Worm (Caenorhabditis elegans) whole organism, L1 larva: ENCODE measurements around the gene rbc-1.
A peak's percentile ranks its signal among the peaks of the same experiment; 100 is the strongest.

ENCODE experiments used
- C04F5.9 ChIP-seq: sonication (generic microtip); optimal IDR thresholded peaks from 2 replicates; lab custom pipeline; 2016; ENCODE audit warnings: missing genetic modification characterization, missing compliant biosample characterization
- C34B4.2 ChIP-seq: sonication (generic microtip); optimal IDR thresholded peaks from 2 replicates; lab custom pipeline; 2017; ENCODE audit warnings: mild to moderate bottlenecking, missing genetic modification characterization, missing compliant biosample characterization
- F16B12.6 ChIP-seq: fragments of 150-350 bp; optimal IDR thresholded peaks from 2 replicates; lab custom pipeline; 2014; ENCODE audit warnings: missing biosample characterization, missing genetic modification characterization
- Y116A8C.19 ChIP-seq: sonication (generic microtip); optimal IDR thresholded peaks from 2 replicates; lab custom pipeline; 2016; ENCODE audit warnings: missing compliant biosample characterization, missing genetic modification characterization, borderline replicate concordance
- aha-1 ChIP-seq: fragments of 150-350 bp; optimal IDR thresholded peaks from 2 replicates; lab custom pipeline; 2014; ENCODE audit warnings: missing biosample characterization, missing genetic modification characterization
- alr-1 ChIP-seq: fragments of 200-800 bp; sonication (Bioruptor generic); optimal IDR thresholded peaks from 2 replicates; lab custom pipeline; 2018; ENCODE audit warnings: borderline replicate concordance, mild to moderate bottlenecking, missing genetic modification characterization, missing compliant biosample characterization
- blmp-1 ChIP-seq: fragments of 150-350 bp; optimal IDR thresholded peaks from 2 replicates; lab custom pipeline; 2014; ENCODE audit warnings: missing biosample characterization, missing genetic modification characterization
- ceh-82 ChIP-seq, 3 experiments: fragments of 150-350 bp in 1 of 3; sonication (generic microtip) in 2 of 3; optimal IDR thresholded peaks; 2 replicates each; lab custom pipeline; 2014 to 2017; ENCODE audit warnings: missing biosample characterization in 3 of 3, missing genetic modification characterization in 3 of 3
- ceh-90 ChIP-seq: sonication (generic microtip); optimal IDR thresholded peaks from 2 replicates; lab custom pipeline; 2016; ENCODE audit warnings: missing genetic modification characterization, missing compliant biosample characterization
- ces-1 ChIP-seq: fragments of 150-350 bp; optimal IDR thresholded peaks from 2 replicates; lab custom pipeline; 2014; ENCODE audit warnings: missing biosample characterization, missing genetic modification reagents, missing genetic modification characterization
- dpl-1 ChIP-seq, 3 experiments: fragments of 150-350 bp in 2 of 3; sonication (generic microtip) in 1 of 3; optimal IDR thresholded peaks; 2 replicates each; lab custom pipeline; 2014 to 2017; ENCODE audit warnings: missing biosample characterization in 3 of 3, missing genetic modification characterization in 3 of 3, missing genetic modification reagents in 3 of 3
- dsc-1 ChIP-seq: sonication (generic microtip); optimal IDR thresholded peaks from 2 replicates; lab custom pipeline; 2016; ENCODE audit warnings: mild to moderate bottlenecking, missing genetic modification characterization, missing compliant biosample characterization
- efl-1 ChIP-seq, 4 experiments: fragments of 150-350 bp; optimal IDR thresholded peaks in 3 of 4; peaks in 1 of 4; 1 replicate in 1 of 4; 2 replicates in 3 of 4; lab custom pipeline; 2014; ENCODE audit warnings: missing biosample characterization in 2 of 4, missing genetic modification characterization in 2 of 4, missing genetic modification reagents in 2 of 4
- efl-3 ChIP-seq: fragments of 200-800 bp; sonication (Bioruptor generic); optimal IDR thresholded peaks from 2 replicates; lab custom pipeline; 2018; ENCODE audit warnings: mild to moderate bottlenecking, missing genetic modification characterization, missing compliant biosample characterization
- egl-27 ChIP-seq, 2 experiments: fragments of 150-350 bp in 1 of 2; sonication (generic microtip); optimal IDR thresholded peaks; 3 replicates each; lab custom pipeline; 2017 to 2018; ENCODE audit warnings: missing biosample characterization in 2 of 2, missing genetic modification characterization in 2 of 2, missing genetic modification reagents in 2 of 2
- elt-3 ChIP-seq, 6 experiments: fragments of 150-350 bp in 1 of 6; sonication (generic microtip); optimal IDR thresholded peaks; 2 replicates each; lab custom pipeline; 2017 to 2018; ENCODE audit warnings: missing biosample characterization in 6 of 6, missing genetic modification characterization in 6 of 6, inconsistent platforms in 1 of 6
- fkh-10 ChIP-seq: sonication (generic microtip); optimal IDR thresholded peaks from 2 replicates; lab custom pipeline; 2017; ENCODE audit warnings: missing biosample characterization, missing genetic modification reagents, missing genetic modification characterization
- fkh-8 ChIP-seq: sonication (generic microtip); optimal IDR thresholded peaks from 2 replicates; lab custom pipeline; 2016; ENCODE audit warnings: mild to moderate bottlenecking, missing genetic modification characterization, missing compliant biosample characterization
- fos-1 ChIP-seq: fragments of 150-350 bp; optimal IDR thresholded peaks from 2 replicates; lab custom pipeline; 2014; ENCODE audit warnings: missing biosample characterization, missing genetic modification characterization
- grh-1 ChIP-seq: fragments of 200-800 bp; sonication (Bioruptor generic); IDR thresholded peaks from 2 replicates; pipeline ENCODE4 v1.3.6; 2022; ENCODE audit warnings: missing genetic modification reagents, missing genetic modification characterization, missing compliant biosample characterization
- hlh-17 ChIP-seq: fragments of 200-800 bp; sonication (Bioruptor generic); optimal IDR thresholded peaks from 2 replicates; lab custom pipeline; 2018; ENCODE audit warnings: missing genetic modification characterization, mild to moderate bottlenecking, missing compliant biosample characterization, moderate library complexity, borderline replicate concordance
- hlh-4 ChIP-seq: sonication (generic microtip); optimal IDR thresholded peaks from 2 replicates; lab custom pipeline; 2016; ENCODE audit warnings: mild to moderate bottlenecking, missing genetic modification characterization, missing compliant biosample characterization
- hpl-2 ChIP-seq: fragments of 150-350 bp; optimal IDR thresholded peaks from 2 replicates; lab custom pipeline; 2014; ENCODE audit warnings: missing biosample characterization, missing genetic modification reagents, missing genetic modification characterization
- jun-1 ChIP-seq: fragments of 150-350 bp; optimal IDR thresholded peaks from 2 replicates; lab custom pipeline; 2014; ENCODE audit warnings: missing biosample characterization, missing genetic modification reagents, missing genetic modification characterization
- lin-13 ChIP-seq: fragments of 150-350 bp; optimal IDR thresholded peaks from 2 replicates; lab custom pipeline; 2014; ENCODE audit warnings: missing biosample characterization, missing genetic modification reagents, missing genetic modification characterization
- lin-14 ChIP-seq: fragments of 200-800 bp; sonication (Bioruptor generic); optimal IDR thresholded peaks from 2 replicates; lab custom pipeline; 2018; ENCODE audit warnings: mild to moderate bottlenecking, missing genetic modification characterization, moderate library complexity, missing compliant biosample characterization
- lin-15B ChIP-seq: fragments of 150-350 bp; sonication (generic microtip); optimal IDR thresholded peaks from 3 replicates; lab custom pipeline; 2014; ENCODE audit warnings: missing biosample characterization, missing genetic modification characterization
- lin-39 ChIP-seq: fragments of 150-350 bp; optimal IDR thresholded peaks from 2 replicates; lab custom pipeline; 2014; ENCODE audit warnings: missing biosample characterization, missing genetic modification reagents, missing genetic modification characterization
- lir-3 ChIP-seq: sonication (generic microtip); optimal IDR thresholded peaks from 2 replicates; lab custom pipeline; 2016; ENCODE audit warnings: mild to moderate bottlenecking, missing genetic modification characterization, moderate library complexity, missing compliant biosample characterization; ENCODE audit not compliant: poor library complexity
- lsy-2 ChIP-seq, 2 experiments: fragments of 150-350 bp; optimal IDR thresholded peaks; 2 replicates each; lab custom pipeline; 2014; ENCODE audit warnings: missing biosample characterization in 2 of 2, missing genetic modification characterization in 2 of 2
- mep-1 ChIP-seq: fragments of 150-350 bp; optimal IDR thresholded peaks from 2 replicates; lab custom pipeline; 2014; ENCODE audit warnings: missing biosample characterization, missing genetic modification characterization
- nhr-11 ChIP-seq: fragments of 150-350 bp; optimal IDR thresholded peaks from 2 replicates; lab custom pipeline; 2014; ENCODE audit warnings: missing biosample characterization, missing genetic modification characterization
- nhr-20 ChIP-seq: sonication (generic microtip); optimal IDR thresholded peaks from 2 replicates; lab custom pipeline; 2016; ENCODE audit warnings: mild to moderate bottlenecking, missing genetic modification characterization, missing compliant biosample characterization
- nhr-28 ChIP-seq: fragments of 150-350 bp; optimal IDR thresholded peaks from 2 replicates; lab custom pipeline; 2014; ENCODE audit warnings: missing biosample characterization, missing genetic modification characterization
- nhr-77 ChIP-seq: fragments of 150-350 bp; optimal IDR thresholded peaks from 2 replicates; lab custom pipeline; 2014; ENCODE audit warnings: missing biosample characterization, missing genetic modification characterization
- nhr-85 ChIP-seq: sonication (generic microtip); peaks from one replicate; lab custom pipeline; 2016; ENCODE audit warnings: missing genetic modification characterization, inconsistent platforms, missing compliant biosample characterization
- pag-3 ChIP-seq: sonication (generic microtip); optimal IDR thresholded peaks from 2 replicates; lab custom pipeline; 2017; ENCODE audit warnings: missing genetic modification characterization, mild to moderate bottlenecking, missing compliant biosample characterization, antibody characterized with exemption, borderline replicate concordance; ENCODE audit not compliant: insufficient read depth
- pax-3 ChIP-seq: fragments of 200-800 bp; sonication (Bioruptor generic); optimal IDR thresholded peaks from 2 replicates; lab custom pipeline; 2018; ENCODE audit warnings: mild to moderate bottlenecking, missing genetic modification characterization, moderate library complexity, missing compliant biosample characterization
- pqm-1 ChIP-seq: sonication (generic microtip); optimal IDR thresholded peaks from 3 replicates; lab custom pipeline; 2017; ENCODE audit warnings: missing biosample characterization, missing genetic modification characterization
- rnt-1 ChIP-seq: sonication (generic microtip); optimal IDR thresholded peaks from 2 replicates; lab custom pipeline; 2016; ENCODE audit warnings: mild to moderate bottlenecking, missing genetic modification characterization, moderate library complexity, missing compliant biosample characterization
- snu-23 ChIP-seq: sonication (generic microtip); optimal IDR thresholded peaks from 2 replicates; lab custom pipeline; 2016; ENCODE audit warnings: missing genetic modification characterization, missing compliant biosample characterization
- tbx-2 ChIP-seq: sonication (generic microtip); optimal IDR thresholded peaks from 2 replicates; lab custom pipeline; 2016; ENCODE audit warnings: missing genetic modification characterization, missing compliant biosample characterization
- unc-130 ChIP-seq: fragments of 150-350 bp; optimal IDR thresholded peaks from 2 replicates; lab custom pipeline; 2017; ENCODE audit warnings: missing biosample characterization, missing genetic modification characterization, inconsistent platforms
- unc-30 ChIP-seq: sonication (generic microtip); optimal IDR thresholded peaks from 2 replicates; lab custom pipeline; 2017; ENCODE audit warnings: missing biosample characterization, missing genetic modification characterization
- unc-86 ChIP-seq: sonication (generic microtip); optimal IDR thresholded peaks from 2 replicates; lab custom pipeline; 2016; ENCODE audit warnings: missing genetic modification characterization, missing compliant biosample characterization
- unc-98 ChIP-seq: fragments of 200-800 bp; sonication (Bioruptor generic); IDR thresholded peaks from 2 replicates; pipeline ENCODE4 v1.3.6; 2022; ENCODE audit warnings: missing genetic modification characterization, missing compliant biosample characterization
- vab-15 ChIP-seq: sonication (generic microtip); optimal IDR thresholded peaks from 2 replicates; lab custom pipeline; 2017; ENCODE audit warnings: missing genotype, mild to moderate bottlenecking, missing genetic modification characterization, missing compliant biosample characterization
- zag-1 ChIP-seq: fragments of 150-350 bp; optimal IDR thresholded peaks from 2 replicates; lab custom pipeline; 2014; ENCODE audit warnings: missing biosample characterization, missing genetic modification characterization

The rbc-1 gene

DNA sequence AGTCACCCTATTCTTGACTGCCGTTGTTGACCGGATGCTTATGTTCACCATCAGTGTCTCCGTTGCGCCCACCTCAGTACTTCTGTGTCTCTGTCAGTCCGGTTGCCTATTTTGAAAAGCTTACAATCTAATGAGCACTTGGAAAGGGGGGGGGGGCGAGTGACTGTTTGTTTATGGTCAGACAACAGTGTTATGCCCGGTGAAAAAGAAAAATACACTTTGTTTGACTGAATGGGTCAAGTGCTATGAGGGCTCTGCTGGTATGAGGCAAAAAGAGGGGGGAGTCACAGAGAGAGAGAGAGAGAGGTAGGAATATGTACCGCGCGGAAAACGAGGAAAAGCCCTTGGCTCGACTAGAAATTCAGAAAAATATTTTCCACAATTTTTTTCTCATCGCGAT, 39.9 kb upstream of the rbc-1 start:
- no peak for TF ChIP-seq elt-3 (tag; optimal IDR thresholded peaks at IDR 0.05; lab: Kevin White, UChicago)
- no peak for TF ChIP-seq nhr-11 (tag; lab: Kevin White, UChicago)
- TF ChIP-seq C04F5.9 (tag; lab: Kevin White, UChicago): no peak
- no peak for TF ChIP-seq zag-1 (tag; lab: Kevin White, UChicago)
- TF ChIP-seq snu-23: no peak
- no peak for TF ChIP-seq nhr-28 (tag; lab: Kevin White, UChicago)
- TF ChIP-seq tbx-2 (tag; lab: Kevin White, UChicago): no peak
- no peak for TF ChIP-seq pax-3 (tag; lab: Kevin White, UChicago)
- TF ChIP-seq ces-1 (GFP tag; lab: Kevin White, UChicago): no peak
- TF ChIP-seq lin-39 (tag; lab: Kevin White, UChicago): no peak
- no peak for TF ChIP-seq unc-86 (tag; lab: Kevin White, UChicago)
- TF ChIP-seq Y116A8C.19 (tag; lab: Kevin White, UChicago): no peak
- no peak for TF ChIP-seq nhr-85 (tag; lab: Kevin White, UChicago)
- TF ChIP-seq lin-13: no peak
- TF ChIP-seq C34B4.2 (tag; lab: Kevin White, UChicago): no peak
- no peak for TF ChIP-seq blmp-1 (tag; lab: Kevin White, UChicago)
- no peak for TF ChIP-seq unc-98 (GFP tag; lab: Robert Waterston, UW)
- no peak for TF ChIP-seq lir-3 (tag; lab: Kevin White, UChicago)
- TF ChIP-seq unc-130 (tag; lab: Kevin White, UChicago): no peak

DNA sequence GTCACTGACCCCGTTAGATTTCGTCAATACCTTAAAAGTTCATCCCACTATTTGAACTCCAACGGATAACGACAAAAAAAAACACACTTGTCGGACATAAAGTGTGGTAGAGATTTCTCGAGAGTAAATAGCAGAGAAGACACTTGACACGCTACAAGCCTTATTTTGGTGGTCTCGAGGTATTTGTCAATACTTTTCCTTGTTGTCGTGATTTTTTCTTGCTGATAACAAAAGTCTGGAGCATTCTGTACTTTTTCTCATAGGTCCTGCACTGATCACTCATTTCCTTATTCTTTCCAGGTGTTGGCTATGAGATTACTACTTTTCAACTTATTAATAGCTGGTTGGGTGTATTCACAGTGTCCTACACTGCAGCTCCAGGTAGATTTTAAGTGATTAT, 38.8 kb upstream of the rbc-1 start, which contains the start of gene lron-1:
TSS of gene lron-1 (plus strand) at position 301 of the 400 bp plus-strand sequence.
- TF ChIP-seq jun-1 (no peak), fkh-10 (GFP tag; lab: Kevin White, UChicago) (no peak), alr-1 (no peak), F16B12.6 (tag; lab: Kevin White, UChicago) (no peak)

DNA sequence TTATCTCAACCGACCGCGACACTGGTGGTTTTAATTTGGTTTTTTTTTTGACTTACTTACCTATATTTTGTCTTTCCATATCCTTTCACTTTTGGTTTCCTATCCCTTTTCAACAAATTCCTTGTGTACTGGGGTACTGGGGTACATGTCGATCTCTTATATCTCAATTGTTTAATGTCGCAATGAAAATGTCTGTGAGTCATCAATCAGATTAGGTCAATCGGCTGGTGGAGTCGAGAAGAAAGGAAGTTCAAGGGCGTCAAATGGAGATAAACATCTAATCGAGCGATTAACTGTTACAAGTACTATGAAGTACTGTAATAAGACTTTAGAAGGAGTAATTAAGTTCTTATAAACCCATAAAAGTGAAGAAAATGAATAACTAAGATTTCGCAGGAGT, 35.3 kb upstream of the rbc-1 start:
- peak; percentile 37 for TF ChIP-seq nhr-20 (tag; lab: Kevin White, UChicago)
- no peak for TF ChIP-seq hlh-17 (GFP tag; lab: Kevin White, UChicago)
- TF ChIP-seq snu-23: peak; percentile 9
- TF ChIP-seq fos-1 (tag; lab: Kevin White, UChicago): no peak
- TF ChIP-seq vab-15 (tag; lab: Kevin White, UChicago): no peak
- no peak for TF ChIP-seq hpl-2 (GFP tag; lab: Kevin White, UChicago)
- TF ChIP-seq dpl-1 (GFP tag; optimal IDR thresholded peaks at IDR 0.05; lab: Kevin White, UChicago): no peak
- no peak for TF ChIP-seq aha-1 (tag; lab: Kevin White, UChicago)
- TF ChIP-seq grh-1 (GFP tag; lab: Robert Waterston, UW): no peak
- no peak for TF ChIP-seq ceh-82 (tag; optimal IDR thresholded peaks at IDR 0.05; lab: Kevin White, UChicago)
- TF ChIP-seq lin-14 (GFP tag; lab: Kevin White, UChicago): peak; percentile 62
- TF ChIP-seq blmp-1 (tag; lab: Kevin White, UChicago): peak; percentile 97
- no peak for TF ChIP-seq dsc-1 (tag; lab: Kevin White, UChicago)
- peak in 1 of 2 experiments; percentile 16 for TF ChIP-seq lsy-2 (tag; optimal IDR thresholded peaks at IDR 0.05; lab: Kevin White, UChicago)
- no peak for TF ChIP-seq efl-1 (optimal IDR thresholded peaks at IDR 0.05; lab: Kevin White, UChicago)
- peak in 1 of 2 experiments; percentile 0 for TF ChIP-seq efl-1 (GFP tag; optimal IDR thresholded peaks at IDR 0.05 in 1 of 2; lab: Kevin White, UChicago)
- TF ChIP-seq F16B12.6 (tag; lab: Kevin White, UChicago): no peak
- TF ChIP-seq hlh-4: no peak
- TF ChIP-seq lin-15B (tag; lab: Kevin White, UChicago): no peak
- TF ChIP-seq egl-27 (tag; optimal IDR thresholded peaks at IDR 0.05; lab: Kevin White, UChicago): no peak
- no peak for TF ChIP-seq fkh-8 (tag; lab: Kevin White, UChicago)
- TF ChIP-seq pag-3 (tag; lab: Kevin White, UChicago): no peak
- TF ChIP-seq nhr-85 (tag; lab: Kevin White, UChicago): peak; percentile 94
- TF ChIP-seq pqm-1: no peak
- no peak for TF ChIP-seq unc-30
- TF ChIP-seq efl-3: no peak
- peak; percentile 57 for TF ChIP-seq mep-1
- TF ChIP-seq nhr-77 (tag; lab: Kevin White, UChicago): no peak
- TF ChIP-seq ceh-90: no peak
- TF ChIP-seq elt-3 (tag; optimal IDR thresholded peaks at IDR 0.05; lab: Kevin White, UChicago): peak in 2 of 6 experiments; percentile 68 to 75
- peak; percentile 4 for TF ChIP-seq rnt-1
